Fruit fly (Drosophila melanogaster) whole organism, embryonic: ENCODE measurements around the gene CG32647.
A peak's percentile ranks its signal among the peaks of the same experiment; 100 is the strongest.

Experiments used
- Atf6 ChIP-seq: fragments of 200-800 bp; sonication (Bioruptor generic); IDR thresholded peaks from 2 replicates; pipeline ENCODE4 v1.3.6; 2022; ENCODE audit warnings: missing biosample characterization, missing genetic modification characterization
- CG10321 ChIP-seq: fragments of 200-800 bp; sonication (Bioruptor generic); IDR thresholded peaks from 2 replicates; pipeline ENCODE4 v1.3.6; 2022; ENCODE audit warnings: missing biosample characterization, missing genetic modification characterization
- CG10565 ChIP-seq: fragments of 200-800 bp; sonication (Bioruptor generic); optimal IDR thresholded peaks from 3 replicates; lab custom pipeline; 2016; ENCODE audit warnings: missing biosample characterization, mild to moderate bottlenecking, missing genetic modification characterization
- CG12744 ChIP-seq: fragments of 200-800 bp; sonication (Bioruptor generic); optimal IDR thresholded peaks from 2 replicates; lab custom pipeline; 2016; ENCODE audit warnings: missing biosample characterization, missing genetic modification characterization
- CG13624 ChIP-seq: fragments of 200-800 bp; sonication (Bioruptor generic); optimal IDR thresholded peaks from 2 replicates; lab custom pipeline; 2016; ENCODE audit warnings: missing biosample characterization, missing genetic modification characterization
- CG14667 ChIP-seq: fragments of 200-800 bp; sonication (Bioruptor generic); IDR thresholded peaks from 2 replicates; pipeline ENCODE4 v1.3.6; 2022; ENCODE audit warnings: missing biosample characterization, missing genetic modification characterization
- CG14965 ChIP-seq: fragments of 200-800 bp; sonication (Bioruptor generic); optimal IDR thresholded peaks from 2 replicates; lab custom pipeline; 2016; ENCODE audit warnings: missing biosample characterization, missing genetic modification characterization, borderline replicate concordance
- CG16863 ChIP-seq: fragments of 200-800 bp; sonication (Bioruptor generic); optimal IDR thresholded peaks from 3 replicates; lab custom pipeline; 2016; ENCODE audit warnings: missing biosample characterization, missing genetic modification characterization
- CG17802 ChIP-seq: fragments of 200-800 bp; sonication (Bioruptor generic); optimal IDR thresholded peaks from 2 replicates; lab custom pipeline; 2018; ENCODE audit warnings: missing biosample characterization, mild to moderate bottlenecking, missing genetic modification characterization, moderate library complexity
- CG18262 ChIP-seq: fragments of 200-800 bp; optimal IDR thresholded peaks from 3 replicates; lab custom pipeline; 2019; ENCODE audit warnings: missing biosample characterization, mild to moderate bottlenecking, missing genetic modification characterization, moderate library complexity
- CG1832 ChIP-seq: fragments of 200-800 bp; sonication (Bioruptor generic); optimal IDR thresholded peaks from 2 replicates; lab custom pipeline; 2017; ENCODE audit warnings: missing biosample characterization, mild to moderate bottlenecking, missing genetic modification characterization, inconsistent platforms
- CG3995 ChIP-seq: fragments of 200-800 bp; sonication (Bioruptor generic); optimal IDR thresholded peaks from 3 replicates; lab custom pipeline; 2016; ENCODE audit warnings: missing biosample characterization, missing genetic modification characterization
- CG4707 ChIP-seq: fragments of 200-800 bp; sonication (Bioruptor generic); optimal IDR thresholded peaks from 2 replicates; lab custom pipeline; 2018; ENCODE audit warnings: missing biosample characterization, mild to moderate bottlenecking, missing genetic modification characterization, moderate library complexity
- CG4730 ChIP-seq: fragments of 200-800 bp; sonication (Bioruptor generic); IDR thresholded peaks from 2 replicates; pipeline ENCODE4 v1.3.6; 2022; ENCODE audit warnings: missing biosample characterization, missing genetic modification characterization
- CG6654 ChIP-seq: fragments of 200-800 bp; sonication (Bioruptor generic); optimal IDR thresholded peaks from 2 replicates; lab custom pipeline; 2017; ENCODE audit warnings: missing biosample characterization, mild to moderate bottlenecking, missing genetic modification characterization
- CG8281 ChIP-seq: fragments of 200-800 bp; sonication (Bioruptor generic); optimal IDR thresholded peaks from 2 replicates; lab custom pipeline; 2018; ENCODE audit warnings: missing biosample characterization, mild to moderate bottlenecking, missing genetic modification characterization, moderate library complexity
- CG8388 ChIP-seq: fragments of 200-800 bp; sonication (Bioruptor generic); optimal IDR thresholded peaks from 2 replicates; lab custom pipeline; 2019; ENCODE audit warnings: missing biosample characterization, mild to moderate bottlenecking, missing genetic modification characterization, moderate library complexity
- CG9797 ChIP-seq: fragments of 200-800 bp; sonication (Bioruptor generic); optimal IDR thresholded peaks from 3 replicates; lab custom pipeline; 2018; ENCODE audit warnings: missing biosample characterization, mild to moderate bottlenecking, missing genetic modification characterization
- CG9876 ChIP-seq: fragments of 200-800 bp; sonication (Bioruptor generic); optimal IDR thresholded peaks from 2 replicates; lab custom pipeline; 2016; ENCODE audit warnings: missing biosample characterization, missing genetic modification characterization
- CG9932 ChIP-seq: fragments of 200-800 bp; sonication (Bioruptor generic); IDR thresholded peaks from 2 replicates; pipeline ENCODE4 v1.3.6; 2022; ENCODE audit warnings: missing biosample characterization, missing genetic modification characterization
- CTCF ChIP-seq: fragments of 200-800 bp; sonication (Bioruptor generic); optimal IDR thresholded peaks from 2 replicates; lab custom pipeline; 2017; ENCODE audit warnings: missing biosample characterization, mild to moderate bottlenecking, missing genetic modification characterization, moderate library complexity
- D19A ChIP-seq: fragments of 200-800 bp; optimal IDR thresholded peaks from 3 replicates; lab custom pipeline; 2019; ENCODE audit warnings: missing biosample characterization, mild to moderate bottlenecking, missing genetic modification characterization, moderate library complexity
- Dip3 ChIP-seq: fragments of 200-800 bp; sonication (Bioruptor generic); optimal IDR thresholded peaks from 3 replicates; lab custom pipeline; 2016; ENCODE audit warnings: missing biosample characterization, missing genetic modification characterization
- H15 ChIP-seq: fragments of 200-800 bp; sonication (Bioruptor generic); IDR thresholded peaks from 3 replicates; pipeline ENCODE4 v1.3.6; 2022; ENCODE audit warnings: missing biosample characterization, missing genetic modification characterization
- Med ChIP-seq: fragments of 200-800 bp; sonication (Bioruptor generic); peaks from one replicate; lab custom pipeline; 2016; ENCODE audit warnings: missing biosample characterization, missing genetic modification characterization, mild to moderate bottlenecking, inconsistent platforms, moderate library complexity
- Nf-YA ChIP-seq: fragments of 200-800 bp; sonication (Bioruptor generic); IDR thresholded peaks from 2 replicates; pipeline ENCODE4 v1.3.6; 2022; ENCODE audit warnings: missing biosample characterization, missing genetic modification characterization
- Ravus ChIP-seq: fragments of 200-800 bp; sonication (Bioruptor generic); IDR thresholded peaks from 2 replicates; pipeline ENCODE4 v1.3.6; 2022; ENCODE audit warnings: missing biosample characterization, missing genetic modification characterization
- Six4 ChIP-seq: fragments of 200-800 bp; sonication (Bioruptor generic); optimal IDR thresholded peaks from 2 replicates; lab custom pipeline; 2016; ENCODE audit warnings: missing biosample characterization, missing genetic modification characterization
- Usf ChIP-seq: fragments of 200-800 bp; sonication (Bioruptor generic); optimal IDR thresholded peaks from 2 replicates; lab custom pipeline; 2017; ENCODE audit warnings: missing genotype, missing biosample characterization, missing genetic modification characterization
- aop ChIP-seq: fragments of 200-800 bp; sonication (Bioruptor generic); IDR thresholded peaks from 2 replicates; pipeline ENCODE4 v1.3.6; 2022; ENCODE audit warnings: missing biosample characterization, missing genetic modification characterization
- bigmax ChIP-seq: fragments of 200-800 bp; sonication (Bioruptor generic); optimal IDR thresholded peaks from 2 replicates; lab custom pipeline; 2018; ENCODE audit warnings: missing biosample characterization, mild to moderate bottlenecking, missing genetic modification characterization
- btn ChIP-seq: fragments of 200-800 bp; sonication (Bioruptor generic); optimal IDR thresholded peaks from 2 replicates; lab custom pipeline; 2016; ENCODE audit warnings: missing biosample characterization, missing genetic modification characterization
- cwo ChIP-seq: fragments of 200-800 bp; sonication (Bioruptor generic); optimal IDR thresholded peaks from 3 replicates; lab custom pipeline; 2017; ENCODE audit warnings: missing biosample characterization, missing genetic modification characterization, mild to moderate bottlenecking, moderate library complexity, missing genetic modification reagents
- danr ChIP-seq: fragments of 200-800 bp; sonication (Bioruptor generic); IDR thresholded peaks from 2 replicates; pipeline ENCODE4 v1.3.6; 2022; ENCODE audit warnings: missing biosample characterization, missing genetic modification characterization
- eve ChIP-seq, 2 experiments: fragments of >200 bp; optimal IDR thresholded peaks; 2 replicates each; lab custom pipeline; 2017; ENCODE audit warnings: missing biosample characterization in 2 of 2, missing genetic modification characterization in 2 of 2
- fd64A ChIP-seq: fragments of 200-800 bp; sonication (Bioruptor generic); optimal IDR thresholded peaks from 3 replicates; lab custom pipeline; 2018; ENCODE audit warnings: missing biosample characterization, mild to moderate bottlenecking, missing genetic modification characterization
- ftz-f1 ChIP-seq: fragments of 200-800 bp; sonication (Bioruptor generic); optimal IDR thresholded peaks from 2 replicates; lab custom pipeline; 2016; ENCODE audit warnings: missing biosample characterization, missing genetic modification characterization
- ham ChIP-seq: fragments of 200-800 bp; sonication (Bioruptor generic); IDR thresholded peaks from 2 replicates; pipeline ENCODE4 v1.3.6; 2022; ENCODE audit warnings: missing biosample characterization, missing genetic modification characterization
- jing ChIP-seq: fragments of 200-800 bp; sonication (Bioruptor generic); optimal IDR thresholded peaks from 2 replicates; lab custom pipeline; 2018; ENCODE audit warnings: missing biosample characterization, mild to moderate bottlenecking, missing genetic modification characterization
- ken ChIP-seq: fragments of 200-800 bp; sonication (Bioruptor generic); IDR thresholded peaks from 3 replicates; pipeline ENCODE4 v1.3.6; 2022; ENCODE audit warnings: missing biosample characterization, missing genetic modification characterization
- pita ChIP-seq: fragments of 200-800 bp; sonication (Bioruptor generic); optimal IDR thresholded peaks from 2 replicates; lab custom pipeline; 2017; ENCODE audit warnings: missing biosample characterization, mild to moderate bottlenecking, missing genetic modification characterization
- pnt ChIP-seq: fragments of 200-800 bp; sonication (Bioruptor generic); optimal IDR thresholded peaks from 3 replicates; lab custom pipeline; 2016; ENCODE audit warnings: missing biosample characterization, missing genetic modification characterization
- schlank ChIP-seq: fragments of 200-800 bp; sonication (Bioruptor generic); optimal IDR thresholded peaks from 2 replicates; lab custom pipeline; 2018; ENCODE audit warnings: missing biosample characterization, mild to moderate bottlenecking, missing genetic modification characterization
- sim ChIP-seq: fragments of 200-800 bp; sonication (Bioruptor generic); IDR thresholded peaks from 2 replicates; pipeline ENCODE4 v1.3.6; 2022; ENCODE audit warnings: missing biosample characterization, missing genetic modification characterization
- sna ChIP-seq: fragments of 200-800 bp; sonication (Bioruptor generic); IDR thresholded peaks from 2 replicates; pipeline ENCODE4 v1.3.6; 2022; ENCODE audit warnings: missing biosample characterization, missing genetic modification characterization; ENCODE audit not compliant: partially characterized antibody
- sqz ChIP-seq: fragments of 200-800 bp; sonication (Bioruptor generic); optimal IDR thresholded peaks from 3 replicates; lab custom pipeline; 2018; ENCODE audit warnings: missing biosample characterization, mild to moderate bottlenecking, missing genetic modification characterization
- stwl ChIP-seq: fragments of 200-800 bp; sonication (Bioruptor generic); optimal IDR thresholded peaks from 3 replicates; lab custom pipeline; 2018; ENCODE audit warnings: missing biosample characterization, mild to moderate bottlenecking, missing genetic modification characterization, moderate library complexity
- tin ChIP-seq: fragments of 200-800 bp; sonication (Bioruptor generic); optimal IDR thresholded peaks from 3 replicates; lab custom pipeline; 2016; ENCODE audit warnings: missing biosample characterization, missing genetic modification characterization
- tll ChIP-seq, 2 experiments: fragments of 200-800 bp in 1 of 2; fragments of >200 bp in 1 of 2; sonication (Bioruptor generic) in 1 of 2; optimal IDR thresholded peaks; 2 replicates each; lab custom pipeline; 2017 to 2019; ENCODE audit warnings: missing biosample characterization in 2 of 2, missing genetic modification characterization in 2 of 2, mild to moderate bottlenecking in 1 of 2, moderate library complexity in 1 of 2
- trh ChIP-seq: fragments of 200-800 bp; sonication (Bioruptor generic); optimal IDR thresholded peaks from 2 replicates; lab custom pipeline; 2016; ENCODE audit warnings: missing biosample characterization, missing genetic modification characterization

Gene CG32647

dm6 chrX:12750928-12751631, 33.7 kb downstream of the CG32647 start (continued):
- TF ChIP-seq D19A (tag; lab: Kevin White, UChicago) (peak; percentile 98), CG9932 (GFP tag; lab: Robert Waterston, UW) (peak; percentile 100), sqz (GFP tag; lab: Kevin White, UChicago) (peak; percentile 100), trh (GFP tag; lab: Kevin White, UChicago) (peak; percentile 99), cwo (GFP tag; lab: Kevin White, UChicago) (peak; percentile 100), Usf (GFP tag; lab: Kevin White, UChicago) (peak; percentile 99), pnt (GFP tag; lab: Kevin White, UChicago) (peak; percentile 99), Med (GFP tag; lab: Kevin White, UChicago) (peak; percentile 100), CG13624 (GFP tag; lab: Kevin White, UChicago) (peak; percentile 100), sim (peak; percentile 96), H15 (GFP tag; lab: Robert Waterston, UW) (peak; percentile 99), stwl (peak; percentile 81), Ravus (GFP tag; lab: Robert Waterston, UW) (peak; percentile 99), CG1832 (GFP tag; lab: Kevin White, UChicago) (no peak), sna (GFP tag; lab: Robert Waterston, UW) (peak; percentile 40; the same call in 1 of the 2 replicates), Six4 (peak; percentile 100), schlank (tag; lab: Kevin White, UChicago) (peak; percentile 100), CG8281 (peak; percentile 95), CG9797 (peak; percentile 74), fd64A (GFP tag; lab: Kevin White, UChicago) (peak; percentile 87), CG18262 (tag; lab: Kevin White, UChicago) (peak; percentile 100), pita (GFP tag; lab: Kevin White, UChicago) (no peak), ken (peak; percentile 99), aop (GFP tag; lab: Robert Waterston, UW) (peak; percentile 95), CG3995 (GFP tag; lab: Kevin White, UChicago) (peak; percentile 91), Atf6 (GFP tag; lab: Robert Waterston, UW) (peak; percentile 100), bigmax (GFP tag; lab: Kevin White, UChicago) (peak; percentile 86), CG6654 (GFP tag; lab: Kevin White, UChicago) (peak; percentile 96), eve (GFP tag; optimal IDR thresholded peaks at IDR 0.05; lab: Kevin White, UChicago) (peak; percentile 63 to 100), CG10565 (peak; percentile 98), CG4730 (GFP tag; lab: Robert Waterston, UW) (peak; percentile 99), CG14965 (GFP tag; lab: Kevin White, UChicago) (peak; percentile 94), CG8388 (GFP tag; lab: Kevin White, UChicago) (peak; percentile 99), CG16863 (peak; percentile 100), jing (GFP tag; lab: Kevin White, UChicago) (peak; percentile 99), CG9876 (GFP tag; lab: Kevin White, UChicago) (peak; percentile 100), Dip3 (GFP tag; lab: Kevin White, UChicago) (peak; percentile 100), CTCF (GFP tag; lab: Kevin White, UChicago) (peak; percentile 78), CG4707 (GFP tag; lab: Kevin White, UChicago) (peak; percentile 97), CG12744 (peak; percentile 100), danr (GFP tag; lab: Robert Waterston, UW) (peak; percentile 99), tin (peak; percentile 99), CG10321 (GFP tag; lab: Robert Waterston, UW) (peak; percentile 89), Nf-YA (peak; percentile 99), CG14667 (GFP tag; lab: Robert Waterston, UW) (peak; percentile 98), ftz-f1 (GFP tag; lab: Kevin White, UChicago) (peak; percentile 78), btn (GFP tag; lab: Kevin White, UChicago) (peak; percentile 99), ham (peak; percentile 100), CG17802 (tag; lab: Kevin White, UChicago) (peak; percentile 93), tll (GFP tag; optimal IDR thresholded peaks at IDR 0.05; lab: Kevin White, UChicago) (peak in 1 of 2 experiments; percentile 55)
